Worm (Caenorhabditis elegans) whole organism, L4/young adult: Measurements from ENCODE around the gene F55G11.7.

Experiments
- W03F9.2 ChIP-seq: fragments of 150-350 bp; optimal IDR thresholded peaks from 2 replicates; lab custom pipeline; 2014; ENCODE audit warnings: missing biosample characterization, missing genetic modification characterization
- dao-5 ChIP-seq: sonication (generic microtip); optimal IDR thresholded peaks from 2 replicates; lab custom pipeline; 2016; ENCODE audit warnings: missing genotype, missing genetic modification characterization, moderate library complexity, missing compliant biosample characterization
- him-1 ChIP-seq: sonication (generic microtip); optimal IDR thresholded peaks from 2 replicates; lab custom pipeline; 2016; ENCODE audit warnings: missing genotype, missing genetic modification reagents, missing genetic modification characterization, missing compliant biosample characterization

- TF ChIP-seq him-1, result no peak
- no peak for TF ChIP-seq W03F9.2 (tag; lab: Kevin White, UChicago)
- no peak for TF ChIP-seq dao-5
These were observed 25.7 kb downstream of the F55G11.7 start, which contains the start of gene K10D11.3 for ce11 chrIV:12985961-12986360.
